Worm (Caenorhabditis elegans) whole organism, L3 larva: Measurements from ENCODE around the gene K08B12.1.

Source experiments
- R02D3.7 ChIP-seq: fragments of 150-350 bp; optimal IDR thresholded peaks from 2 replicates; lab custom pipeline; 2014; ENCODE audit warnings: missing biosample characterization, missing genetic modification characterization
- aly-2 ChIP-seq: fragments of 150-350 bp; optimal IDR thresholded peaks from 2 replicates; lab custom pipeline; 2014; ENCODE audit warnings: missing biosample characterization, missing genetic modification characterization
- ztf-4 ChIP-seq: fragments of 150-350 bp; optimal IDR thresholded peaks from 2 replicates; lab custom pipeline; 2014; ENCODE audit warnings: missing biosample characterization, missing genetic modification characterization

DNA sequence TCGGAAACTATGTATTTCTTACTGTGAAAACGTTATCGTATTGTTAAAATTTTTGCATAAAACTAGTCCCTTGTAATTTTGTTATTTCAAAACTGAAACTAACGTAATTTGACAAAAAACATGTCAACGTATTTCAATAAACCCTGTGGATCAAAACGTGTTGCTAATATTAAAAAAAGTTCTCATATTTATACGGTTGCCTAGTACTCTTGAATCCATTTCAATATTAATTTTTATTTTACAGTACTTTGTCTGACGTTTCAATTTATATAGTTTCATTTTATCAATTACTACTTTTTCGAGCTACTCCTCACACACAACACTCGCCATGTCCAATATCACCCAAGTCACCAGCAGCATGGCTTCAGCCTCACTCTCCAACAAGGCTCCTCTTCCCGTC lies 44.3 kb downstream of the K08B12.1 start, which contains the start of gene sago-1:
- no peak for TF ChIP-seq ztf-4 (tag; lab: Kevin White, UChicago)
- TF ChIP-seq aly-2 (tag; lab: Kevin White, UChicago) = no peak
- no peak for TF ChIP-seq R02D3.7
